Worm (Caenorhabditis elegans) whole organism, L3 larva: ENCODE results near the gene inf-1.
A peak's percentile ranks its signal among the peaks of the same experiment; 100 is the strongest.

Experiments used
- ZK546.5 ChIP-seq: sonication (generic microtip); optimal IDR thresholded peaks from 2 replicates; lab custom pipeline; 2017; ENCODE audit warnings: missing biosample characterization, missing genetic modification characterization
- aly-2 ChIP-seq: fragments of 150-350 bp; optimal IDR thresholded peaks from 2 replicates; lab custom pipeline; 2014; ENCODE audit warnings: missing biosample characterization, missing genetic modification characterization
- ceh-28 ChIP-seq: fragments of 150-350 bp; optimal IDR thresholded peaks from 2 replicates; lab custom pipeline; 2014; ENCODE audit warnings: missing biosample characterization, missing genetic modification reagents, missing genetic modification characterization
- ceh-82 ChIP-seq: fragments of 150-350 bp; optimal IDR thresholded peaks from 2 replicates; lab custom pipeline; 2014; ENCODE audit warnings: missing biosample characterization, missing genetic modification characterization
- ceh-9 ChIP-seq: sonication (generic microtip); optimal IDR thresholded peaks from 2 replicates; lab custom pipeline; 2018; ENCODE audit warnings: missing biosample characterization, missing genetic modification characterization
- egl-27 ChIP-seq: sonication (generic microtip); optimal IDR thresholded peaks from 4 replicates; lab custom pipeline; 2017; ENCODE audit warnings: missing biosample characterization, missing genetic modification reagents, missing genetic modification characterization
- elt-2 ChIP-seq: sonication (generic microtip); optimal IDR thresholded peaks from 2 replicates; lab custom pipeline; 2016; ENCODE audit warnings: missing genetic modification reagents, mild to moderate bottlenecking, missing genetic modification characterization, missing compliant biosample characterization
- elt-3 ChIP-seq, 3 experiments: fragments of 150-350 bp in 1 of 3; sonication (generic microtip) in 2 of 3; optimal IDR thresholded peaks; 2 replicates in 2 of 3; 4 replicates in 1 of 3; lab custom pipeline; 2014 to 2017; ENCODE audit warnings: missing biosample characterization in 3 of 3, missing genetic modification characterization in 3 of 3
- eor-1 ChIP-seq, 2 experiments: fragments of 150-350 bp; optimal IDR thresholded peaks; 2 replicates each; lab custom pipeline; 2014 to 2018; ENCODE audit warnings: missing biosample characterization in 2 of 2, missing genetic modification characterization in 2 of 2
- fkh-10 ChIP-seq: sonication (generic microtip); optimal IDR thresholded peaks from 2 replicates; lab custom pipeline; 2017; ENCODE audit warnings: missing biosample characterization, missing genetic modification reagents, missing genetic modification characterization
- fkh-2 ChIP-seq: fragments of 150-350 bp; optimal IDR thresholded peaks from 2 replicates; lab custom pipeline; 2014; ENCODE audit warnings: missing biosample characterization, missing genetic modification reagents, missing genetic modification characterization
- fos-1 ChIP-seq: fragments of 150-350 bp; optimal IDR thresholded peaks from 2 replicates; lab custom pipeline; 2014; ENCODE audit warnings: missing biosample characterization, missing genetic modification characterization
- hmg-11 ChIP-seq: sonication (generic microtip); optimal IDR thresholded peaks from 2 replicates; lab custom pipeline; 2016; ENCODE audit warnings: missing genetic modification characterization, missing compliant biosample characterization
- lin-15B ChIP-seq: fragments of 150-350 bp; optimal IDR thresholded peaks from 2 replicates; lab custom pipeline; 2014; ENCODE audit warnings: missing biosample characterization, missing genetic modification characterization
- mdl-1 ChIP-seq: fragments of 150-350 bp; optimal IDR thresholded peaks from 2 replicates; lab custom pipeline; 2014; ENCODE audit warnings: missing biosample characterization, missing genetic modification characterization
- mml-1 ChIP-seq: fragments of 150-350 bp; sonication (generic microtip); optimal IDR thresholded peaks from 3 replicates; lab custom pipeline; 2014; ENCODE audit warnings: missing biosample characterization, missing genetic modification characterization
- nfya-1 ChIP-seq: sonication (generic microtip); optimal IDR thresholded peaks from 2 replicates; lab custom pipeline; 2017; ENCODE audit warnings: missing genetic modification characterization, mild to moderate bottlenecking, missing compliant biosample characterization, antibody characterized with exemption, moderate library complexity; ENCODE audit not compliant: insufficient read depth
- nhr-11 ChIP-seq: fragments of 150-350 bp; optimal IDR thresholded peaks from 2 replicates; lab custom pipeline; 2014; ENCODE audit warnings: missing biosample characterization, missing genetic modification characterization
- nhr-23 ChIP-seq: fragments of 150-350 bp; optimal IDR thresholded peaks from 2 replicates; lab custom pipeline; 2014; ENCODE audit warnings: missing biosample characterization, missing genetic modification reagents, missing genetic modification characterization
- nhr-28 ChIP-seq: fragments of 150-350 bp; optimal IDR thresholded peaks from 2 replicates; lab custom pipeline; 2014; ENCODE audit warnings: missing biosample characterization, missing genetic modification characterization
- nhr-76 ChIP-seq: fragments of 150-350 bp; sonication (generic microtip); optimal IDR thresholded peaks from 5 replicates; lab custom pipeline; 2014; ENCODE audit warnings: missing biosample characterization, missing genetic modification characterization
- nhr-77 ChIP-seq: fragments of 150-350 bp; optimal IDR thresholded peaks from 2 replicates; lab custom pipeline; 2014; ENCODE audit warnings: missing biosample characterization, missing genetic modification characterization
- pha-4 ChIP-seq: fragments of 150-350 bp; optimal IDR thresholded peaks from 2 replicates; lab custom pipeline; 2014; ENCODE audit warnings: missing biosample characterization, missing genetic modification reagents, missing genetic modification characterization
- pqm-1 ChIP-seq: fragments of 150-350 bp; optimal IDR thresholded peaks from 2 replicates; lab custom pipeline; 2017; ENCODE audit warnings: missing biosample characterization, missing genetic modification characterization, inconsistent platforms
- tbx-2 ChIP-seq: sonication (generic microtip); optimal IDR thresholded peaks from 2 replicates; lab custom pipeline; 2016; ENCODE audit warnings: mild to moderate bottlenecking, missing genetic modification characterization, missing compliant biosample characterization
- unc-62 ChIP-seq: fragments of 150-350 bp; sonication (generic microtip); optimal IDR thresholded peaks from 4 replicates; lab custom pipeline; 2014; ENCODE audit warnings: missing biosample characterization, missing genetic modification reagents, missing genetic modification characterization
- zag-1 ChIP-seq: fragments of 150-350 bp; optimal IDR thresholded peaks from 2 replicates; lab custom pipeline; 2014; ENCODE audit warnings: missing biosample characterization, missing genetic modification characterization

inf-1 gene

DNA sequence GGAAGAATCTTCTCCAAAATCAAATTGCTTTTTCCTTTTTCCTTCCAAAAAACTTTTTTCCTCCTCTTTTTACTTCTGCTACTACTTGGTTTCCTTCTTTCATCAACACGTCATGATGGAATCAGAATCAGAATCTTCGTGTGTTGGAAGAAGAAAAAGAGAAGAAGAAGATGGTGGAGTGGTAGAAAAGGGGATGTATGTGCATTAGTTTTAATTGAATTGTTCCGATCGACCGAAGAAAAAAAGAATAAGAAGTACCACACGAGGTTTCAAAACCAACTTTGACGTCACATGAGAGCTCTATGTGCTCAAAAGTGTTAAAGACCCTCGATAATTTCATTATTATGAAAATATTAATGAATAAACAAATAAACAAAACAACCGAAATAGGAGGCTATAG lies 15.1 kb upstream of the inf-1 start:
- TF ChIP-seq fkh-10 (GFP tag; lab: Kevin White, UChicago): peak; percentile 31
- no peak for TF ChIP-seq unc-62 (GFP tag; lab: Kevin White, UChicago)

DNA sequence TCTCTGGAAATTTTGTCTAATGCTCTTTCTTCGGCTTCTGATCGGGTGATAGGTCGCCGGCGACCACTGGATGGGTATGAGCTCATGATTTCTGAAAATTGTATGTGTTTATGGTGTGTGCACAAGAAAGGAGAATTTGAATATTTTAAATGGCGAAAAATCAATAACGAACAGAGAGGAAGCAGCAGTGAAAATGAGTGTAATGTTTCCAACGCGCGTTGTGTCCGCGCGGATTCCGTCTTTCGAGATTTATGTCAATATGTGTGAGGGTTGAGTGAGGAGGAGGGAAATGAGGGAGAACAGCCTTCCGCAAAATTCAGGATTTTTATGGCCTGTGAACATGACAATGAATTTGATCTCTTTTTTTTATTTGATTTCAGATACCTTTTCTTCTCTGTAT lies 1.2 kb upstream of the inf-1 start, which contains the start of gene flap-1:
Gene flap-1 (minus strand): TSS at position 101 of the 400 bp plus-strand sequence.
- TF ChIP-seq nhr-77 (tag; lab: Kevin White, UChicago) (no peak), fkh-2 (no peak), nhr-28 (tag; lab: Kevin White, UChicago) (no peak), ceh-28 (tag; lab: Kevin White, UChicago) (no peak)

DNA sequence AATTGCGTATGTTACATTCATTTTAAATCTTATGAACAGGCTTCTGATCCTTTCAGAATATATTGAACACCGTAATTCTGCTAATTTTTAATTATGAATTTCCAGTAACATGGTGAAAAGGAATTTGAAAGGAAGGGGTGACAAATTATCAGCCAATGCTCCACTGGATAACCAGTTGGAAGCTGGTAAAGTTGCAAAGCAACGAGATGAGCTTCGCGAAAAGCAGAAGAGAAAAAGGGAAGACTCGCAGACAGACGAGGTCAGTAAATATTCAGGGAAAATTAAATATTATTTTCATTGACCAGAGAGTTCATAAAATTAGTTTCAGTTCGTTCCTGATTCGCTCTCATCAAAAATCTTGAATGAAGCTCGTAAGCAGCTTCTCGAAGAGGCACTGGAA lies 2.0 kb downstream of the inf-1 start, which contains the start of gene byn-1:
Gene byn-1 (plus strand): TSS at position 106 of the 400 bp plus-strand sequence.
- TF ChIP-seq hmg-11 (tag; lab: Kevin White, UChicago) (no peak), mml-1 (no peak), zag-1 (tag; lab: Kevin White, UChicago) (no peak), nhr-11 (no peak), fkh-2 (no peak), fos-1 (no peak), lin-15B (no peak), ceh-28 (tag; lab: Kevin White, UChicago) (no peak), eor-1 (tag; optimal IDR thresholded peaks at IDR 0.05; lab: Kevin White, UChicago) (no peak), nhr-28 (tag; lab: Kevin White, UChicago) (no peak), pqm-1 (no peak)

DNA sequence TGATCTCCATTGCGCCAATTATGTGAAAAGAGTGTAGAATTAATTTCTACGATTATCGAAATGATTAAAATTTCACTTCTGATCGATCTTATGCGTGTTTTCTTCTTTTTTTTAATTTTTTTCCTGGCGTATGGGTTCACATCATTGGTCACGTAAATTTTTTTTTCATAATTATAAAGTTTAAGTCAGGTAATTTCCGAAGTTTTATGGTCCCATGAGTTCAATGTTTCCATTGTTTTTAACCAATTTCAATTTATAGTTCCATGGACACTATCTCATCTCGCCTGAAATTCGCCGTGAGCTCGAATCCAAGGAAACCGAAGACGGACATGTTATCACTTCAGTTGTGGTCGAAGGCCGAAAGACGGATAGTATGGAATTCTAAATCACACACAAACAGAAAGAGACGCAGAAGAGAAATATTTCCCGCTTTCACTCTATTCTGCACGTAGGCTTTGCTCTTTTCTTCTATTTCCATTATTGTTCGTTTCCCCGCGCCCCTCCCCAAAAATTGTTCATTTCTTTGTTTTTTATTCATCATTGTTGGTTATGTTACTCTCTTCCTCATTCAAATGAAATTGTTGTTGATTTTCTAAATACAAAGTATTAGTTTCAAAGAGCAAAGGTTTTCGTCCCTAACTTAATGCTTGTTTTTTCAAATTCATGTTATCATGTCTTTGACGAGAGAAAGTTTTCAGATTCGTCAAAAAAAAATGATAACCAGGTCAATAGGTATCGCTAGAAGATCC lies 5.5 kb downstream of the inf-1 start, which contains the start of the genes F57B9.8 and coq-2:
Gene F57B9.8 (minus strand): TSS at position 51 of the 749 bp plus-strand sequence.
Gene coq-2 (plus strand): TSS at position 699 of the 749 bp plus-strand sequence.
- no peak for TF ChIP-seq tbx-2 (tag; lab: Kevin White, UChicago)
- TF ChIP-seq aly-2 (tag; lab: Kevin White, UChicago): no peak
- TF ChIP-seq ceh-9 (tag; lab: Kevin White, UChicago): no peak
- TF ChIP-seq elt-2 (tag; lab: Kevin White, UChicago): no peak
- TF ChIP-seq nhr-77 (tag; lab: Kevin White, UChicago): no peak
- TF ChIP-seq mdl-1 (tag; lab: Kevin White, UChicago): no peak
- no peak for TF ChIP-seq nfya-1
- no peak for TF ChIP-seq ZK546.5
- TF ChIP-seq hmg-11 (tag; lab: Kevin White, UChicago): no peak

DNA sequence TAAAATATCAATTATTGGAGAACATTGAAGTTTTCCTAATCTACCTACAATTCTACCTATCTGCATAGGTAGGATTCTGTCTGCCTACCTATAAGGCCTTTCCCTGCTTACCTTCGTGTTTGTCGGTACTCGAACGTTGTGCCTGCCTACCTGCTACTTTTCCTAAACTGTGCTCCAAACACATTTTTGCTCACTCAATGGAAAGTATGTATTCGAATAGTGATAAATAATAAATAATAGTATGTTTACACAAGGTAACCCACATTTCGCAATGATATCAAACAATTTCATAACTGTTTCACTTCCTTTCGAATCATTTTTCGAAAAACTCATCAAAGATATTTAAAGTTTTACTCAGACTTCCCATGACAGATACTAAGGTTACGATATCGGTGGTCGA lies 9.6 kb downstream of the inf-1 start, which contains the start of gene F57B9.3:
Gene F57B9.3 (plus strand): TSS at position 301 of the 400 bp plus-strand sequence.
- TF ChIP-seq ceh-82 (tag; lab: Kevin White, UChicago) (no peak), egl-27 (tag; lab: Kevin White, UChicago) (no peak), pha-4 (peak; percentile 43), lin-15B (no peak), elt-3 (tag; optimal IDR thresholded peaks at IDR 0.05; lab: Kevin White, UChicago) (no peak)

DNA sequence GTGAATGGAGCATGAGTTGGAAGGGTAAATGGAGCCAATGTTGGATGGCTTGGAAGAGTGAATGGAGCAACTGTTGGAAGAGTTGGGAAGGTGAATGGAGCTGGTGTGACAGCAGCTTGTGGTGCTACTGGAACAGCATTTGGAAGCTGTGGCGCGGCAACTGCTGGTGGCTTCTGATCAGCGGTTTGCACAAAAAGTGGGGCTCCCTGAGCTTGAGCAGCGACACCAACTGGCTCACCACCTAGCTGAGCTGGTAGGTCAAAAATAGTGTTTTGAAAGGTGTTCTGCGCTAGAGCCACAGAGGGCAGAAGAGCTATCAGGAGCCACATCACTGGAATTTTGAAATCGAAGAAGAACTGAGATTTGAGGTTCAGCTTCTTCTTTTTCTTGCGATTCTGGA lies 15.4 kb downstream of the inf-1 start:
- no peak for TF ChIP-seq tbx-2 (tag; lab: Kevin White, UChicago)
- TF ChIP-seq zag-1 (tag; lab: Kevin White, UChicago): no peak
- no peak for TF ChIP-seq egl-27 (tag; lab: Kevin White, UChicago)
- no peak for TF ChIP-seq fos-1
- no peak for TF ChIP-seq nfya-1
- TF ChIP-seq ceh-82 (tag; lab: Kevin White, UChicago): no peak
- no peak for TF ChIP-seq nhr-76 (tag; lab: Kevin White, UChicago)

DNA sequence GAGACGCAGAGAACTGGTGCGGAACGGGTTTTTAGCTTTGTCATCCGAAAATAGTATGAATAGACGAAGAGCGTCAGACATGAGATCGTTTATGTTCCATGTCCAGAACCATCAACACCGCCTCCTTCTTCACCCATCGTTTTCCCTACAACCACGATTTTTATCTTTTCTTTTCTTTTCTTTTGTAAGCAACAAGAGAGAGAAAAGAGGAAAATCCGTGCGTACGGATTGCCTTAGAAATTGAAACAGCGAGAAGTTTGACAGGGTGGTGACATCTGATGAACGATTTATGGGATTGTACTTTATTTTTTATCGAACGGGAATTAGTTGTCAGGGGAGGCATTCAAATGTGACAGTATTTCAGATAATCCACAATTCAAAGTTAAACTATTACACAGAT lies 15.8 kb downstream of the inf-1 start, which contains the start of gene abu-13:
Gene abu-13 (minus strand): TSS at position 152 of the 400 bp plus-strand sequence.
- TF ChIP-seq nhr-23 (tag; lab: Kevin White, UChicago) (peak; percentile 46), fos-1 (no peak)
